Fruit fly (Drosophila melanogaster) whole organism, embryonic: ENCODE measurements around the gene Catsup.

Source experiments
- B-H2 ChIP-seq: fragments of 200-800 bp; sonication (Bioruptor generic); optimal IDR thresholded peaks from 2 replicates; lab custom pipeline; 2018; ENCODE audit warnings: missing biosample characterization, mild to moderate bottlenecking, missing genetic modification characterization
- Bdp1 ChIP-seq: fragments of 200-800 bp; sonication (Bioruptor generic); optimal IDR thresholded peaks from 3 replicates; lab custom pipeline; 2016; ENCODE audit warnings: missing biosample characterization, missing genetic modification characterization
- Bgb ChIP-seq: fragments of 200-800 bp; sonication (Bioruptor generic); IDR thresholded peaks from 2 replicates; pipeline ENCODE4 v1.3.6; 2022; ENCODE audit warnings: missing biosample characterization, missing genetic modification characterization; ENCODE audit not compliant: partially characterized antibody
- BtbVII ChIP-seq: fragments of 200-800 bp; sonication (Bioruptor generic); optimal IDR thresholded peaks from 3 replicates; lab custom pipeline; 2017; ENCODE audit warnings: missing biosample characterization, mild to moderate bottlenecking, missing genetic modification characterization
- CG10274 ChIP-seq: fragments of 200-800 bp; sonication (Bioruptor generic); optimal IDR thresholded peaks from 3 replicates; lab custom pipeline; 2017; ENCODE audit warnings: missing biosample characterization, mild to moderate bottlenecking, missing genetic modification characterization
- CG10321 ChIP-seq: fragments of 200-800 bp; sonication (Bioruptor generic); IDR thresholded peaks from 2 replicates; pipeline ENCODE4 v1.3.6; 2022; ENCODE audit warnings: missing biosample characterization, missing genetic modification characterization
- CG10959 ChIP-seq: fragments of 200-800 bp; sonication (Bioruptor generic); IDR thresholded peaks from 2 replicates; pipeline ENCODE4 v1.3.6; 2022; ENCODE audit warnings: missing biosample characterization, missing genetic modification characterization
- CG12236 ChIP-seq: fragments of 200-800 bp; sonication (Bioruptor generic); optimal IDR thresholded peaks from 2 replicates; lab custom pipeline; 2016; ENCODE audit warnings: missing biosample characterization, missing genetic modification characterization
- CG12391 ChIP-seq: fragments of 200-800 bp; sonication (Bioruptor generic); optimal IDR thresholded peaks from 3 replicates; lab custom pipeline; 2018; ENCODE audit warnings: missing biosample characterization, mild to moderate bottlenecking, missing genetic modification characterization, moderate library complexity
- CG12744 ChIP-seq: fragments of 200-800 bp; sonication (Bioruptor generic); optimal IDR thresholded peaks from 2 replicates; lab custom pipeline; 2016; ENCODE audit warnings: missing biosample characterization, missing genetic modification characterization
- CG13894 ChIP-seq: fragments of 200-800 bp; sonication (Bioruptor generic); optimal IDR thresholded peaks from 3 replicates; lab custom pipeline; 2018; ENCODE audit warnings: missing biosample characterization, mild to moderate bottlenecking, missing genetic modification characterization, moderate library complexity
- CG15479 ChIP-seq: fragments of 200-800 bp; sonication (Bioruptor generic); optimal IDR thresholded peaks from 3 replicates; lab custom pipeline; 2019; ENCODE audit warnings: missing biosample characterization, mild to moderate bottlenecking, missing genetic modification characterization, moderate library complexity
- CG15696 ChIP-seq: fragments of 200-800 bp; sonication (Bioruptor generic); optimal IDR thresholded peaks from 2 replicates; lab custom pipeline; 2019; ENCODE audit warnings: missing biosample characterization, mild to moderate bottlenecking, missing genetic modification characterization, moderate library complexity
- CG16815 ChIP-seq: fragments of 200-800 bp; sonication (Bioruptor generic); optimal IDR thresholded peaks from 3 replicates; lab custom pipeline; 2017; ENCODE audit warnings: missing biosample characterization, mild to moderate bottlenecking, missing genetic modification characterization
- CG17612 ChIP-seq: fragments of 200-800 bp; sonication (Bioruptor generic); IDR thresholded peaks from 2 replicates; pipeline ENCODE4 v1.3.6; 2022; ENCODE audit warnings: missing biosample characterization, missing genetic modification characterization
- CG2678 ChIP-seq: fragments of 200-800 bp; sonication (Bioruptor generic); optimal IDR thresholded peaks from 3 replicates; lab custom pipeline; 2019; ENCODE audit warnings: missing biosample characterization, mild to moderate bottlenecking, missing genetic modification characterization, moderate library complexity
- CG32532 ChIP-seq: fragments of 200-800 bp; sonication (Bioruptor generic); IDR thresholded peaks from 2 replicates; pipeline ENCODE4 v1.3.6; 2022; ENCODE audit warnings: missing biosample characterization, missing genetic modification characterization
- CG33557 ChIP-seq: fragments of 200-800 bp; sonication (Bioruptor generic); optimal IDR thresholded peaks from 2 replicates; lab custom pipeline; 2019; ENCODE audit warnings: missing biosample characterization, mild to moderate bottlenecking, missing genetic modification characterization, moderate library complexity
- CG4820 ChIP-seq: fragments of 200-800 bp; sonication (Bioruptor generic); optimal IDR thresholded peaks from 3 replicates; lab custom pipeline; 2016; ENCODE audit warnings: missing biosample characterization, missing genetic modification characterization
- CG6791 ChIP-seq: fragments of 200-800 bp; sonication (Bioruptor generic); IDR thresholded peaks from 3 replicates; pipeline ENCODE4 v1.3.6; 2022; ENCODE audit warnings: missing biosample characterization, missing genetic modification characterization; ENCODE audit not compliant: partially characterized antibody
- CG8290 ChIP-seq, 3 experiments: fragments of 200-800 bp; sonication (Bioruptor generic); optimal IDR thresholded peaks; 2 replicates each; lab custom pipeline; 2016 to 2019; ENCODE audit warnings: missing biosample characterization in 3 of 3, missing genetic modification characterization in 3 of 3, mild to moderate bottlenecking in 2 of 3, moderate library complexity in 1 of 3
- CG8359 ChIP-seq: fragments of 200-800 bp; sonication (Bioruptor generic); optimal IDR thresholded peaks from 2 replicates; lab custom pipeline; 2017; ENCODE audit warnings: missing biosample characterization, mild to moderate bottlenecking, missing genetic modification characterization, borderline replicate concordance
- CG8924 ChIP-seq: fragments of 200-800 bp; optimal IDR thresholded peaks from 3 replicates; lab custom pipeline; 2019; ENCODE audit warnings: missing biosample characterization, mild to moderate bottlenecking, missing genetic modification characterization, moderate library complexity
- CG9797 ChIP-seq: fragments of 200-800 bp; sonication (Bioruptor generic); optimal IDR thresholded peaks from 3 replicates; lab custom pipeline; 2018; ENCODE audit warnings: missing biosample characterization, mild to moderate bottlenecking, missing genetic modification characterization
- Fer3 ChIP-seq: fragments of 200-800 bp; sonication (Bioruptor generic); optimal IDR thresholded peaks from 2 replicates; lab custom pipeline; 2018; ENCODE audit warnings: missing biosample characterization, mild to moderate bottlenecking, missing genetic modification characterization, moderate library complexity
- Hand ChIP-seq: fragments of 200-800 bp; sonication (Bioruptor generic); optimal IDR thresholded peaks from 2 replicates; lab custom pipeline; 2017; ENCODE audit warnings: mild to moderate bottlenecking, missing biosample characterization, missing genetic modification reagents, missing genetic modification characterization
- Mes4 ChIP-seq: fragments of 200-800 bp; sonication (Bioruptor generic); optimal IDR thresholded peaks from 2 replicates; lab custom pipeline; 2016; ENCODE audit warnings: missing biosample characterization, missing genetic modification characterization
- Mrtf ChIP-seq: fragments of 200-800 bp; sonication (Bioruptor generic); IDR thresholded peaks from 3 replicates; pipeline ENCODE4 v1.3.6; 2022; ENCODE audit warnings: missing biosample characterization, missing genetic modification characterization
- Ravus ChIP-seq: fragments of 200-800 bp; sonication (Bioruptor generic); IDR thresholded peaks from 2 replicates; pipeline ENCODE4 v1.3.6; 2022; ENCODE audit warnings: missing biosample characterization, missing genetic modification characterization
- Rx ChIP-seq: fragments of 200-800 bp; sonication (Bioruptor generic); IDR thresholded peaks from 2 replicates; pipeline ENCODE4 v1.3.6; 2022; ENCODE audit warnings: missing biosample characterization, missing genetic modification characterization
- Tbp ChIP-seq: fragments of >200 bp; optimal IDR thresholded peaks from 2 replicates; lab custom pipeline; 2018; ENCODE audit warnings: missing biosample characterization, missing genetic modification characterization
- ase ChIP-seq: fragments of 200-800 bp; sonication (Bioruptor generic); IDR thresholded peaks from 3 replicates; pipeline ENCODE4 v1.3.6; 2022; ENCODE audit warnings: missing biosample characterization, missing genetic modification characterization
- btn ChIP-seq: fragments of 200-800 bp; sonication (Bioruptor generic); optimal IDR thresholded peaks from 2 replicates; lab custom pipeline; 2016; ENCODE audit warnings: missing biosample characterization, missing genetic modification characterization
- cg ChIP-seq: fragments of 200-800 bp; sonication (Bioruptor generic); optimal IDR thresholded peaks from 3 replicates; lab custom pipeline; 2019; ENCODE audit warnings: missing biosample characterization, mild to moderate bottlenecking, missing genetic modification characterization, moderate library complexity
- disco-r ChIP-seq: fragments of 200-800 bp; sonication (Bioruptor generic); optimal IDR thresholded peaks from 2 replicates; lab custom pipeline; 2016; ENCODE audit warnings: missing biosample characterization, missing genetic modification characterization
- emc ChIP-seq: fragments of 200-800 bp; sonication (Bioruptor generic); optimal IDR thresholded peaks from 2 replicates; lab custom pipeline; 2016; ENCODE audit warnings: missing biosample characterization, missing genetic modification characterization
- fd64A ChIP-seq: fragments of 200-800 bp; sonication (Bioruptor generic); optimal IDR thresholded peaks from 3 replicates; lab custom pipeline; 2018; ENCODE audit warnings: missing biosample characterization, mild to moderate bottlenecking, missing genetic modification characterization
- gem ChIP-seq: fragments of 200-800 bp; sonication (Bioruptor generic); optimal IDR thresholded peaks from 2 replicates; lab custom pipeline; 2019; ENCODE audit warnings: missing biosample characterization, mild to moderate bottlenecking, missing genetic modification characterization, moderate library complexity
- her ChIP-seq: fragments of 200-800 bp; sonication (Bioruptor generic); optimal IDR thresholded peaks from 2 replicates; lab custom pipeline; 2016; ENCODE audit warnings: missing biosample characterization, missing genetic modification characterization
- lab ChIP-seq: fragments of 200-800 bp; sonication (Bioruptor generic); optimal IDR thresholded peaks from 3 replicates; lab custom pipeline; 2017; ENCODE audit warnings: missing biosample characterization, missing genetic modification characterization, mild to moderate bottlenecking, moderate library complexity, missing genetic modification reagents
- peb ChIP-seq: fragments of 200-800 bp; sonication (Bioruptor generic); IDR thresholded peaks from 2 replicates; pipeline ENCODE4 v1.3.6; 2022; ENCODE audit warnings: missing biosample characterization, missing genetic modification characterization
- ro ChIP-seq: fragments of 200-800 bp; sonication (Bioruptor generic); IDR thresholded peaks from 2 replicates; pipeline ENCODE4 v1.3.6; 2022; ENCODE audit warnings: missing biosample characterization, missing genetic modification characterization
- tin ChIP-seq: fragments of 200-800 bp; sonication (Bioruptor generic); optimal IDR thresholded peaks from 3 replicates; lab custom pipeline; 2016; ENCODE audit warnings: missing biosample characterization, missing genetic modification characterization
- trem ChIP-seq: fragments of 200-800 bp; optimal IDR thresholded peaks from 3 replicates; lab custom pipeline; 2019; ENCODE audit warnings: missing biosample characterization, mild to moderate bottlenecking, missing genetic modification characterization, moderate library complexity
- tx ChIP-seq: fragments of 200-800 bp; sonication (Bioruptor generic); optimal IDR thresholded peaks from 2 replicates; lab custom pipeline; 2016; ENCODE audit warnings: missing biosample characterization, missing genetic modification characterization
- usp ChIP-seq: fragments of >200 bp; optimal IDR thresholded peaks from 2 replicates; lab custom pipeline; 2017; ENCODE audit warnings: missing biosample characterization, missing genetic modification characterization
- vvl ChIP-seq: fragments of 200-800 bp; sonication (Bioruptor generic); IDR thresholded peaks from 2 replicates; pipeline ENCODE4 v1.3.6; 2022; ENCODE audit warnings: missing biosample characterization, missing genetic modification characterization
- z ChIP-seq: fragments of 200-800 bp; sonication (Bioruptor generic); IDR thresholded peaks from 3 replicates; pipeline ENCODE4 v1.3.6; 2022; ENCODE audit warnings: missing biosample characterization, missing genetic modification characterization

The Catsup gene

dm6 chr2L:19011895-19012645 lies 29.6 kb upstream of the Catsup start (continued):
- TF ChIP-seq CG17612 (GFP tag; lab: Robert Waterston, UW), result 0 out of 2 replicates have a peak, but pooled peaks have one; percentile 23
- TF ChIP-seq Hand (GFP tag; lab: Kevin White, UChicago), result peak; percentile 88
- no peak for TF ChIP-seq CG8290 (GFP tag; optimal IDR thresholded peaks at IDR 0.05; lab: Kevin White, UChicago)
- peak in 1 of 2 experiments; percentile 93 for TF ChIP-seq CG8290 (tag; optimal IDR thresholded peaks at IDR 0.05; lab: Kevin White, UChicago)
- TF ChIP-seq Tbp, result no peak
- TF ChIP-seq gem, result peak; percentile 87
- peak; percentile 49 for TF ChIP-seq CG12744 (GFP tag; lab: Kevin White, UChicago)
- peak; percentile 78 for TF ChIP-seq BtbVII (GFP tag; lab: Kevin White, UChicago)
- peak; percentile 73 for TF ChIP-seq tx (GFP tag; lab: Kevin White, UChicago)
- TF ChIP-seq CG10959, result no peak
- TF ChIP-seq CG2678 (tag; lab: Kevin White, UChicago), result peak; percentile 90
- TF ChIP-seq CG15479 (GFP tag; lab: Kevin White, UChicago), result no peak
- TF ChIP-seq Fer3 (tag; lab: Kevin White, UChicago), result peak; percentile 82
- peak; percentile 21; the same call in 1 of the 2 replicates for TF ChIP-seq Bgb (GFP tag; lab: Robert Waterston, UW)
- peak; percentile 45 for TF ChIP-seq CG10274 (GFP tag; lab: Kevin White, UChicago)
- peak; percentile 15 for TF ChIP-seq btn (GFP tag; lab: Kevin White, UChicago)
- TF ChIP-seq Rx, result peak; percentile 80
- TF ChIP-seq CG13894 (tag; lab: Kevin White, UChicago), result peak; percentile 87
- no peak for TF ChIP-seq CG9797
- no peak for TF ChIP-seq z (GFP tag; lab: Robert Waterston, UW)
- TF ChIP-seq CG4820, result peak; percentile 68
- TF ChIP-seq CG12391 (tag; lab: Kevin White, UChicago), result peak; percentile 81
- TF ChIP-seq her (GFP tag; lab: Kevin White, UChicago), result peak; percentile 84
- peak; percentile 69 for TF ChIP-seq tin
- peak; percentile 27 for TF ChIP-seq cg (GFP tag; lab: Kevin White, UChicago)
- TF ChIP-seq usp, result no peak
- TF ChIP-seq Bdp1 (GFP tag; lab: Kevin White, UChicago), result peak; percentile 78
- TF ChIP-seq CG6791 (GFP tag; lab: Robert Waterston, UW), result no peak
- TF ChIP-seq trem, result peak; percentile 36
- peak; percentile 89 for TF ChIP-seq vvl (GFP tag; lab: Robert Waterston, UW)
- peak; percentile 60; the same call in 1 of the 2 replicates for TF ChIP-seq ro
- TF ChIP-seq fd64A (GFP tag; lab: Kevin White, UChicago), result peak; percentile 22
- no peak for TF ChIP-seq B-H2
- no peak for TF ChIP-seq CG33557
- peak; percentile 62 for TF ChIP-seq Mes4 (GFP tag; lab: Kevin White, UChicago)
- TF ChIP-seq CG32532 (GFP tag; lab: Robert Waterston, UW), result peak; percentile 85
- TF ChIP-seq CG12236, result peak; percentile 25
- peak; percentile 80 for TF ChIP-seq ase (GFP tag; lab: Robert Waterston, UW)
- no peak for TF ChIP-seq CG8359 (GFP tag; lab: Kevin White, UChicago)
- peak; percentile 67 for TF ChIP-seq Mrtf (GFP tag; lab: Robert Waterston, UW)
- TF ChIP-seq CG8924, result peak; percentile 87
- peak; percentile 66 for TF ChIP-seq CG16815 (GFP tag; lab: Kevin White, UChicago)
- TF ChIP-seq Ravus (GFP tag; lab: Robert Waterston, UW), result peak; percentile 47
- TF ChIP-seq disco-r, result peak; percentile 3
- peak; percentile 92 for TF ChIP-seq lab
- peak; percentile 75 for TF ChIP-seq peb (GFP tag; lab: Robert Waterston, UW)
- TF ChIP-seq emc, result peak; percentile 44
- peak; percentile 21; the same call in 1 of the 2 replicates for TF ChIP-seq CG10321 (GFP tag; lab: Robert Waterston, UW)
- no peak for TF ChIP-seq CG15696 (tag; lab: Kevin White, UChicago)
